Worm (Caenorhabditis elegans) whole organism, L2 larva: ENCODE results near the gene F18H3.4.
A peak's percentile ranks its signal among the peaks of the same experiment; 100 is the strongest.

Experiments used
- C34F6.9 ChIP-seq: fragments of 150-350 bp; optimal IDR thresholded peaks from 2 replicates; lab custom pipeline; 2014; ENCODE audit warnings: missing biosample characterization, missing genetic modification characterization
- F13H6.1 ChIP-seq: sonication (generic microtip); optimal IDR thresholded peaks from 2 replicates; lab custom pipeline; 2016; ENCODE audit warnings: missing genetic modification characterization, missing compliant biosample characterization
- R02D3.7 ChIP-seq: fragments of 150-350 bp; optimal IDR thresholded peaks from 2 replicates; lab custom pipeline; 2014; ENCODE audit warnings: missing biosample characterization, missing genetic modification characterization
- Y55F3AM.14 ChIP-seq: fragments of 200-800 bp; sonication (Bioruptor generic); optimal IDR thresholded peaks from 2 replicates; lab custom pipeline; 2018; ENCODE audit warnings: mild to moderate bottlenecking, missing genetic modification characterization, missing compliant biosample characterization
- ZK546.5 ChIP-seq: sonication (generic microtip); optimal IDR thresholded peaks from 2 replicates; lab custom pipeline; 2017; ENCODE audit warnings: missing biosample characterization, missing genetic modification characterization
- alr-1 ChIP-seq: fragments of 150-350 bp; optimal IDR thresholded peaks from 2 replicates; lab custom pipeline; 2014; ENCODE audit warnings: missing biosample characterization, missing genetic modification characterization
- aly-2 ChIP-seq: fragments of 150-350 bp; optimal IDR thresholded peaks from 2 replicates; lab custom pipeline; 2014; ENCODE audit warnings: missing biosample characterization, missing genetic modification characterization
- ama-1 ChIP-seq: fragments of 150-350 bp; optimal IDR thresholded peaks from 2 replicates; lab custom pipeline; 2018; ENCODE audit warnings: inconsistent platforms
- blmp-1 ChIP-seq: sonication (generic microtip); optimal IDR thresholded peaks from 2 replicates; lab custom pipeline; 2017; ENCODE audit warnings: missing genetic modification characterization, mild to moderate bottlenecking, missing compliant biosample characterization, antibody characterized with exemption, moderate library complexity; ENCODE audit not compliant: insufficient read depth
- ceh-82 ChIP-seq: fragments of 150-350 bp; optimal IDR thresholded peaks from 2 replicates; lab custom pipeline; 2014; ENCODE audit warnings: missing biosample characterization, missing genetic modification characterization
- crh-2 ChIP-seq: sonication (generic microtip); optimal IDR thresholded peaks from 2 replicates; lab custom pipeline; 2017; ENCODE audit warnings: missing biosample characterization, missing genetic modification characterization
- dmd-4 ChIP-seq: sonication (generic microtip); optimal IDR thresholded peaks from 2 replicates; lab custom pipeline; 2017; ENCODE audit warnings: missing biosample characterization, missing genetic modification characterization
- egl-27 ChIP-seq: sonication (generic microtip); optimal IDR thresholded peaks from 3 replicates; lab custom pipeline; 2017; ENCODE audit warnings: missing biosample characterization, missing genetic modification reagents, missing genetic modification characterization
- elt-1 ChIP-seq: fragments of 150-350 bp; optimal IDR thresholded peaks from 2 replicates; lab custom pipeline; 2014; ENCODE audit warnings: missing biosample characterization, missing genetic modification characterization
- elt-3 ChIP-seq: sonication (generic microtip); optimal IDR thresholded peaks from 2 replicates; lab custom pipeline; 2017; ENCODE audit warnings: missing biosample characterization, missing genetic modification characterization
- fos-1 ChIP-seq: fragments of 150-350 bp; optimal IDR thresholded peaks from 2 replicates; lab custom pipeline; 2014; ENCODE audit warnings: missing biosample characterization, missing genetic modification characterization
- gmeb-1 ChIP-seq: fragments of 150-350 bp; optimal IDR thresholded peaks from 2 replicates; lab custom pipeline; 2014; ENCODE audit warnings: missing biosample characterization, missing genetic modification characterization
- lin-11 ChIP-seq: fragments of 150-350 bp; sonication (generic microtip); optimal IDR thresholded peaks from 2 replicates; lab custom pipeline; 2014; ENCODE audit warnings: missing biosample characterization, missing genetic modification characterization, inconsistent platforms, mixed read lengths
- lin-13 ChIP-seq: fragments of 150-350 bp; optimal IDR thresholded peaks from 2 replicates; lab custom pipeline; 2014; ENCODE audit warnings: missing biosample characterization, missing genetic modification reagents, missing genetic modification characterization
- lin-39 ChIP-seq: fragments of 150-350 bp; optimal IDR thresholded peaks from 2 replicates; lab custom pipeline; 2014; ENCODE audit warnings: missing biosample characterization, missing genetic modification reagents, missing genetic modification characterization
- lsy-2 ChIP-seq, 2 experiments: fragments of 150-350 bp in 1 of 2; sonication (generic microtip) in 1 of 2; optimal IDR thresholded peaks; 2 replicates each; lab custom pipeline; 2014 to 2017; ENCODE audit warnings: missing biosample characterization in 2 of 2, missing genetic modification characterization in 2 of 2
- mab-5 ChIP-seq: fragments of 150-350 bp; optimal IDR thresholded peaks from 2 replicates; lab custom pipeline; 2014; ENCODE audit warnings: missing biosample characterization, missing genetic modification characterization
- mbf-1 ChIP-seq: sonication (generic microtip); optimal IDR thresholded peaks from 2 replicates; lab custom pipeline; 2017; ENCODE audit warnings: missing biosample characterization, missing genetic modification characterization
- mdl-1 ChIP-seq, 2 experiments: fragments of 150-350 bp in 1 of 2; sonication (generic microtip) in 1 of 2; optimal IDR thresholded peaks; 2 replicates each; lab custom pipeline; 2017; ENCODE audit warnings: missing biosample characterization in 2 of 2, missing genetic modification characterization in 2 of 2
- nhr-10 ChIP-seq: sonication (generic microtip); optimal IDR thresholded peaks from 2 replicates; lab custom pipeline; 2017; ENCODE audit warnings: missing biosample characterization, missing genetic modification characterization
- nhr-11 ChIP-seq: fragments of 150-350 bp; optimal IDR thresholded peaks from 2 replicates; lab custom pipeline; 2014; ENCODE audit warnings: missing biosample characterization, missing genetic modification characterization
- nhr-12 ChIP-seq: fragments of 150-350 bp; optimal IDR thresholded peaks from 2 replicates; lab custom pipeline; 2014; ENCODE audit warnings: missing biosample characterization, missing genetic modification characterization
- nhr-129 ChIP-seq: fragments of 150-350 bp; optimal IDR thresholded peaks from 2 replicates; lab custom pipeline; 2014; ENCODE audit warnings: missing biosample characterization, missing genetic modification characterization
- nhr-21 ChIP-seq: fragments of 150-350 bp; optimal IDR thresholded peaks from 2 replicates; lab custom pipeline; 2014; ENCODE audit warnings: missing biosample characterization, missing genetic modification characterization
- nhr-23 ChIP-seq: fragments of 150-350 bp; optimal IDR thresholded peaks from 2 replicates; lab custom pipeline; 2014; ENCODE audit warnings: missing biosample characterization, missing genetic modification reagents, missing genetic modification characterization
- nhr-237 ChIP-seq: fragments of 150-350 bp; optimal IDR thresholded peaks from 2 replicates; lab custom pipeline; 2014; ENCODE audit warnings: missing biosample characterization, missing genetic modification characterization
- nhr-25 ChIP-seq: fragments of 150-350 bp; sonication (generic microtip); optimal IDR thresholded peaks from 3 replicates; lab custom pipeline; 2014; ENCODE audit warnings: missing biosample characterization, missing genetic modification characterization
- nhr-6 ChIP-seq: fragments of 150-350 bp; optimal IDR thresholded peaks from 2 replicates; lab custom pipeline; 2014; ENCODE audit warnings: missing biosample characterization, missing genetic modification characterization
- nhr-77 ChIP-seq: fragments of 150-350 bp; optimal IDR thresholded peaks from 2 replicates; lab custom pipeline; 2014; ENCODE audit warnings: missing biosample characterization, missing genetic modification characterization
- peb-1 ChIP-seq: fragments of 150-350 bp; optimal IDR thresholded peaks from 2 replicates; lab custom pipeline; 2014; ENCODE audit warnings: missing biosample characterization, missing genetic modification characterization
- sem-4 ChIP-seq: fragments of 150-350 bp; optimal IDR thresholded peaks from 2 replicates; lab custom pipeline; 2014; ENCODE audit warnings: missing biosample characterization, missing genetic modification reagents, missing genetic modification characterization
- skn-1 ChIP-seq: sonication (generic microtip); optimal IDR thresholded peaks from 2 replicates; lab custom pipeline; 2017; ENCODE audit warnings: missing biosample characterization, missing genetic modification characterization
- sma-3 ChIP-seq: sonication (generic microtip); optimal IDR thresholded peaks from 2 replicates; lab custom pipeline; 2016; ENCODE audit warnings: missing genetic modification reagents, missing genetic modification characterization, missing compliant biosample characterization
- sma-9 ChIP-seq, 2 experiments: fragments of 150-350 bp in 1 of 2; sonication (generic microtip) in 1 of 2; optimal IDR thresholded peaks; 2 replicates each; lab custom pipeline; 2014 to 2016; ENCODE audit warnings: missing genetic modification characterization in 2 of 2, mild to moderate bottlenecking in 1 of 2, missing biosample characterization in 1 of 2, missing compliant biosample characterization in 1 of 2, missing genetic modification reagents in 1 of 2, moderate library complexity in 1 of 2
- snpc-4 ChIP-seq: fragments of 150-350 bp; optimal IDR thresholded peaks from 2 replicates; lab custom pipeline; 2014; ENCODE audit warnings: missing biosample characterization, missing genetic modification characterization
- unc-39 ChIP-seq: fragments of 150-350 bp; optimal IDR thresholded peaks from 2 replicates; lab custom pipeline; 2014; ENCODE audit warnings: missing biosample characterization, missing genetic modification characterization
- unc-55 ChIP-seq: fragments of 150-350 bp; sonication (generic microtip); optimal IDR thresholded peaks from 3 replicates; lab custom pipeline; 2014; ENCODE audit warnings: missing biosample characterization, missing genetic modification reagents, missing genetic modification characterization
- unc-62 ChIP-seq: fragments of 150-350 bp; optimal IDR thresholded peaks from 2 replicates; lab custom pipeline; 2014; ENCODE audit warnings: missing biosample characterization, missing genetic modification reagents, missing genetic modification characterization
- zag-1 ChIP-seq: fragments of 150-350 bp; optimal IDR thresholded peaks from 2 replicates; lab custom pipeline; 2014; ENCODE audit warnings: missing biosample characterization, missing genetic modification characterization
- ztf-1 ChIP-seq: fragments of 200-800 bp; sonication (Bioruptor generic); conservative IDR thresholded peaks from 2 replicates; pipeline ENCODE4 v1.3.6; 2022; ENCODE audit warnings: missing genetic modification characterization, missing compliant biosample characterization
- ztf-11 ChIP-seq: sonication (generic microtip); optimal IDR thresholded peaks from 2 replicates; lab custom pipeline; 2017; ENCODE audit warnings: missing biosample characterization, missing genetic modification characterization
- ztf-4 ChIP-seq: fragments of 150-350 bp; optimal IDR thresholded peaks from 2 replicates; lab custom pipeline; 2014; ENCODE audit warnings: missing biosample characterization, missing genetic modification characterization

The F18H3.4 gene

ce11 chrX:13511796-13512195 lies 17.1 kb upstream of the F18H3.4 start:
- peak; percentile 75 for TF ChIP-seq nhr-129 (tag; lab: Kevin White, UChicago)
- peak; percentile 24 for TF ChIP-seq sem-4
- TF ChIP-seq sma-9 (GFP tag; optimal IDR thresholded peaks at IDR 0.05; lab: Kevin White, UChicago): peak; percentile 45
- TF ChIP-seq sma-9 (tag; optimal IDR thresholded peaks at IDR 0.05; lab: Kevin White, UChicago): no peak
- TF ChIP-seq snpc-4: no peak
- TF ChIP-seq gmeb-1: peak; percentile 36
- peak in 1 of 2 experiments; percentile 17 for TF ChIP-seq mdl-1 (tag; optimal IDR thresholded peaks at IDR 0.05; lab: Kevin White, UChicago)
- peak; percentile 61 for TF ChIP-seq sma-3
- peak; percentile 49 for TF ChIP-seq Y55F3AM.14 (GFP tag; lab: Kevin White, UChicago)
- no peak for TF ChIP-seq nhr-12 (tag; lab: Kevin White, UChicago)
- TF ChIP-seq mab-5 (tag; lab: Kevin White, UChicago): no peak
- TF ChIP-seq lin-13 (GFP tag; lab: Kevin White, UChicago): peak; percentile 42
- peak; percentile 35 for TF ChIP-seq nhr-21
- TF ChIP-seq F13H6.1 (tag; lab: Kevin White, UChicago): peak; percentile 27
- TF ChIP-seq unc-62: no peak
- TF ChIP-seq C34F6.9: peak; percentile 31
- TF ChIP-seq elt-3 (tag; lab: Kevin White, UChicago): no peak
- TF ChIP-seq lsy-2 (tag; optimal IDR thresholded peaks at IDR 0.05; lab: Kevin White, UChicago): peak; percentile 16 to 58
- peak; percentile 9 for TF ChIP-seq crh-2 (tag; lab: Kevin White, UChicago)
- TF ChIP-seq alr-1 (tag; lab: Kevin White, UChicago): no peak
- TF ChIP-seq egl-27 (tag; lab: Kevin White, UChicago): peak; percentile 6
- TF ChIP-seq unc-55 (GFP tag; lab: Kevin White, UChicago): peak; percentile 53
- TF ChIP-seq dmd-4 (tag; lab: Kevin White, UChicago): no peak
- peak; percentile 57 for TF ChIP-seq fos-1 (tag; lab: Kevin White, UChicago)
- TF ChIP-seq peb-1 (tag; lab: Kevin White, UChicago): no peak
- TF ChIP-seq, all 48 proteins: peak for 16

- TF ChIP-seq mab-5 (tag; lab: Kevin White, UChicago) (peak; percentile 86), unc-62 (peak; percentile 10), nhr-12 (tag; lab: Kevin White, UChicago) (peak; percentile 52), ztf-4 (tag; lab: Kevin White, UChicago) (peak; percentile 80), sem-4 (peak; percentile 94), lin-11 (no peak), gmeb-1 (peak; percentile 90), crh-2 (tag; lab: Kevin White, UChicago) (peak; percentile 98), elt-1 (tag; lab: Kevin White, UChicago) (no peak), nhr-237 (tag; lab: Kevin White, UChicago) (peak; percentile 88), ceh-82 (tag; lab: Kevin White, UChicago) (peak; percentile 34), nhr-21 (peak; percentile 96), ztf-1 (GFP tag; lab: Robert Waterston, UW) (no peak), lin-39 (tag; lab: Kevin White, UChicago) (no peak), zag-1 (tag; lab: Kevin White, UChicago) (peak; percentile 45), unc-55 (GFP tag; lab: Kevin White, UChicago) (peak; percentile 99), nhr-11 (tag; lab: Kevin White, UChicago) (no peak), ZK546.5 (peak; percentile 40), R02D3.7 (tag; lab: Kevin White, UChicago) (peak; percentile 64), egl-27 (tag; lab: Kevin White, UChicago) (peak; percentile 91), peb-1 (tag; lab: Kevin White, UChicago) (no peak), ama-1 (lab: Kevin White, UChicago) (no peak), blmp-1 (tag; lab: Kevin White, UChicago) (peak; percentile 33), nhr-6 (tag; lab: Kevin White, UChicago) (peak; percentile 93), F13H6.1 (tag; lab: Kevin White, UChicago) (peak; percentile 88), Y55F3AM.14 (GFP tag; lab: Kevin White, UChicago) (no peak), elt-3 (tag; lab: Kevin White, UChicago) (no peak), ztf-11 (peak; percentile 20), nhr-25 (tag; lab: Kevin White, UChicago) (peak; percentile 89), lin-13 (GFP tag; lab: Kevin White, UChicago) (peak; percentile 92), nhr-10 (tag; lab: Kevin White, UChicago) (peak; percentile 90), skn-1 (tag; lab: Kevin White, UChicago) (peak; percentile 88), mbf-1 (peak; percentile 67), sma-9 (GFP tag; optimal IDR thresholded peaks at IDR 0.05; lab: Kevin White, UChicago) (peak; percentile 81), sma-9 (tag; optimal IDR thresholded peaks at IDR 0.05; lab: Kevin White, UChicago) (no peak), unc-39 (no peak), nhr-23 (tag; lab: Kevin White, UChicago) (no peak), aly-2 (tag; lab: Kevin White, UChicago) (no peak), alr-1 (tag; lab: Kevin White, UChicago) (no peak), nhr-129 (tag; lab: Kevin White, UChicago) (peak; percentile 95), mdl-1 (tag; optimal IDR thresholded peaks at IDR 0.05; lab: Kevin White, UChicago) (peak; percentile 30 to 82), dmd-4 (tag; lab: Kevin White, UChicago) (peak; percentile 78), fos-1 (tag; lab: Kevin White, UChicago) (peak; percentile 82), lsy-2 (tag; optimal IDR thresholded peaks at IDR 0.05; lab: Kevin White, UChicago) (peak; percentile 85 to 89), sma-3 (peak; percentile 91), C34F6.9 (peak; percentile 96), snpc-4 (peak; percentile 83), nhr-77 (tag; lab: Kevin White, UChicago) (peak; percentile 87)
Observed at ce11 chrX:13514384-13514783, 14.5 kb upstream of the F18H3.4 start.
